Fruit fly (Drosophila melanogaster) whole organism, pupa: ENCODE measurements around the gene CG31960.

Source experiments
- CG12605 ChIP-seq: fragments of 200-800 bp; sonication (Bioruptor generic); IDR thresholded peaks from 2 replicates; pipeline ENCODE4 v1.3.6; 2022; ENCODE audit warnings: missing biosample characterization, missing genetic modification characterization
- CG13204 ChIP-seq: fragments of 200-800 bp; sonication (Bioruptor generic); optimal IDR thresholded peaks from 2 replicates; lab custom pipeline; 2018; ENCODE audit warnings: missing biosample characterization, mild to moderate bottlenecking, missing genetic modification characterization, moderate library complexity
- CG4496 ChIP-seq: fragments of 200-800 bp; sonication (Bioruptor generic); IDR thresholded peaks from 3 replicates; pipeline ENCODE4 v1.3.6; 2022; ENCODE audit warnings: missing biosample characterization, missing genetic modification characterization
- CG8159 ChIP-seq: fragments of 200-800 bp; sonication (Bioruptor generic); optimal IDR thresholded peaks from 3 replicates; lab custom pipeline; 2018; ENCODE audit warnings: missing biosample characterization, mild to moderate bottlenecking, missing genetic modification characterization, moderate library complexity
- CG9948 ChIP-seq: fragments of 200-800 bp; sonication (Bioruptor generic); optimal IDR thresholded peaks from 2 replicates; lab custom pipeline; 2018; ENCODE audit warnings: missing biosample characterization, mild to moderate bottlenecking, missing genetic modification characterization, moderate library complexity
- EcR ChIP-seq: fragments of 200-800 bp; sonication (Bioruptor generic); optimal IDR thresholded peaks from 3 replicates; lab custom pipeline; 2019; ENCODE audit warnings: missing biosample characterization, missing genetic modification characterization, mild to moderate bottlenecking, moderate library complexity, missing genetic modification reagents
- Pif1A ChIP-seq: fragments of 200-800 bp; sonication (Bioruptor generic); optimal IDR thresholded peaks from 3 replicates; lab custom pipeline; 2016; ENCODE audit warnings: missing biosample characterization, missing genetic modification characterization
- Snoo ChIP-seq: fragments of 200-800 bp; sonication (Bioruptor generic); optimal IDR thresholded peaks from 3 replicates; lab custom pipeline; 2017; ENCODE audit warnings: missing biosample characterization, mild to moderate bottlenecking, missing genetic modification characterization, inconsistent platforms
- fd96Ca ChIP-seq: fragments of 200-800 bp; sonication (Bioruptor generic); IDR thresholded peaks from 3 replicates; pipeline ENCODE4 v1.3.6; 2022; ENCODE audit warnings: missing biosample characterization, missing genetic modification characterization
- rn ChIP-seq: fragments of 200-800 bp; sonication (Bioruptor generic); IDR thresholded peaks from 2 replicates; pipeline ENCODE4 v1.3.6; 2022; ENCODE audit warnings: missing biosample characterization, missing genetic modification characterization

dm6 chr2L:3827406-3828133 is 42.8 kb downstream of the CG31960 start:
- TF ChIP-seq CG13204 (no peak), Pif1A (GFP tag; lab: Kevin White, UChicago) (no peak), CG4496 (GFP tag; lab: Robert Waterston, UW) (no peak), EcR (GFP tag; lab: Kevin White, UChicago) (no peak), CG9948 (tag; lab: Kevin White, UChicago) (no peak), rn (GFP tag; lab: Robert Waterston, UW) (no peak), Snoo (tag; lab: Kevin White, UChicago) (no peak), CG8159 (tag; lab: Kevin White, UChicago) (no peak), CG12605 (GFP tag; lab: Robert Waterston, UW) (no peak), fd96Ca (no peak)
